Worm (Caenorhabditis elegans): ENCODE measurements around the gene srlf-23.

DNA sequence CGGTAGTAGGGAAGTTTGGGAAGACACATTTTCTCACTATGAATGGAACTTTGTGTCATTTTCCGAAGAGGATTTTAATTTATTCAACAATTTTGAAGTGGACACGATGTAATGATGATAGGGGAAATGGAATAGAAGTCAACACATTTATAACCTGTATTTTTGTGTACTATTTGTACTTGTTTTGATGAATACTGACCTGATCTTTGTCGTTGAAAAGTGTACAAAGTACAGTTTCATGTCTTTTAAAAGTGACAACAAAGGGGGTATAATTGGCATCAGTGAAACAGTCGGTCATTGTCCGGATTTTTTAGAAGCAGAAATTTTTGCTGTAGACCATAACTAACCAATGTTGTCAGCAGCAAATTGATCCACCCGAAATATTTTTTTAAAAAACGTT lies 4.1 kb downstream of the srlf-23 start, which contains the start of gene T02B11.6:
- no peak for TF ChIP-seq skn-1 (tag; optimal IDR thresholded peaks at IDR 0.05)
- no peak for TF ChIP-seq mdl-1 (tag; optimal IDR thresholded peaks at IDR 0.05)
- TF ChIP-seq unc-39 (tag; optimal IDR thresholded peaks at IDR 0.05): no peak
- no peak for TF ChIP-seq lin-39 (tag; optimal IDR thresholded peaks at IDR 0.05)
- TF ChIP-seq ceh-16 (tag; optimal IDR thresholded peaks at IDR 0.05): no peak
- no peak for TF ChIP-seq nhr-11 (tag; optimal IDR thresholded peaks at IDR 0.05)
- TF ChIP-seq nhr-10 (tag; optimal IDR thresholded peaks at IDR 0.05): no peak
- no peak for TF ChIP-seq elt-1 (tag; optimal IDR thresholded peaks at IDR 0.05)
